Worm (Caenorhabditis elegans): ENCODE data around the gene C53A5.13.

DNA sequence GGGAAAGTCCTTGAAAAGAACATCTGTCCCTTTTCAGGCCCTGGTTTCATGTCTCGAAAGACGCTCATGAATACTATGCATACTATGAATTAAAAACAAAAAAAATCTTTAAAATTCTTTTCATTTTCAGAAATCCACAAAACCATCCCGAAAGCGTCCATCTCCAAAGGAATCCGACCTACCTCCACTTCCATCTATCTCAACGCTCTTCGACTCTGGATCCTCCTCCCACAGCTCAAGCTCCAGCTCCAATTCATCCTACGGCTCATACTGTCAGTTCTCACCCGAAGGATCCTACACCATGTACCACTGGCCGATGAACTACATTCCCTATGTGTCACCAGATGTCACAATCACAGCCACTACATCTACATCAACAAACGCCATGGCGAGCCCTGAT is 38.1 kb upstream of the C53A5.13 start:
- TF ChIP-seq mab-5 (tag; optimal IDR thresholded peaks at IDR 0.05) (no peak), ceh-82 (tag; optimal IDR thresholded peaks at IDR 0.05) (no peak), R02D3.7 (tag; optimal IDR thresholded peaks at IDR 0.05) (no peak), nhr-11 (tag; optimal IDR thresholded peaks at IDR 0.05) (no peak), F13H6.1 (tag; optimal IDR thresholded peaks at IDR 0.05) (no peak), lin-39 (tag; optimal IDR thresholded peaks at IDR 0.05) (no peak), unc-39 (tag; optimal IDR thresholded peaks at IDR 0.05) (no peak), nhr-12 (tag; optimal IDR thresholded peaks at IDR 0.05) (no peak), elt-3 (tag; optimal IDR thresholded peaks at IDR 0.05) (no peak), nhr-237 (tag; optimal IDR thresholded peaks at IDR 0.05) (no peak)

Data from whole organism, L2 larva.